Worm (Caenorhabditis elegans): ENCODE data around the gene cht-1.

Gene cht-1

DNA sequence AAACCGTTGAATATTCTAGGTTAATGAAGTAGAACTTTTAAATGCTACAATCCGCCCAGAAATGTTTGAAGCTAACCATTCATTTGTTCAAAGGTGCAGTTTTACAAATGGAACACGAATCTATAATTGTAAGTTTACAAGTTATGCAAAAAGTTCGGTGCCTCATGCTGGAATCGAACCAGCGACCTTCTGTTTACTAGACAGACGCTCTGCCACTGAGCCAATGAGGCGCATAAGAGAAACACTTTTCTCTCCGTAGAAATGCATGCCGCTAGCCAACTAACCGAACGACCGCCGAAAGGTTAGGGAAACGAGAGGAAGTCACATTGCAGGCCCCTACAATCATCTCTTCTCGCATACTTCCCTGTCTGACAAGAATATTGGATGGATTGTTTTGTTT lies 28.6 kb downstream of the cht-1 start (continued):
- peak; percentile 57 for TF ChIP-seq ets-4 (GFP tag; optimal IDR thresholded peaks at IDR 0.05)
- no peak for TF ChIP-seq pha-4 (tag; optimal IDR thresholded peaks at IDR 0.05)
- TF ChIP-seq Y67H2A.10 (GFP tag; conservative IDR thresholded peaks at IDR 0.05) = peak; percentile 65
- peak; percentile 50; the same call in 1 of the 2 replicates for TF ChIP-seq attf-6 (GFP tag; IDR thresholded peaks at IDR 0.05)
- peak; percentile 62 to 75 for TF ChIP-seq rec-8 (tag; optimal IDR thresholded peaks at IDR 0.05)
- peak; percentile 5 for TF ChIP-seq tlf-1 (GFP tag; optimal IDR thresholded peaks at IDR 0.05)
- 0 out of 2 replicates have a peak, but pooled peaks have one; percentile 78 for TF ChIP-seq ztf-6 (GFP tag; IDR thresholded peaks at IDR 0.05)
- TF ChIP-seq ceh-79 (tag; optimal IDR thresholded peaks at IDR 0.05) = peak; percentile 35
- TF ChIP-seq ama-1 (optimal IDR thresholded peaks at IDR 0.05) = no peak
- peak; percentile 75 to 90 for TF ChIP-seq ama-1 (GFP tag; optimal IDR thresholded peaks at IDR 0.05)
- no peak for TF ChIP-seq Y53F4B.3 (GFP tag; IDR thresholded peaks at IDR 0.05)
- TF ChIP-seq aptf-3 (GFP tag; IDR thresholded peaks at IDR 0.05) = peak; percentile 48; the same call in 1 of the 2 replicates
- peak; percentile 94 for TF ChIP-seq rpc-1 (optimal IDR thresholded peaks at IDR 0.05)
- TF ChIP-seq rpc-1 (tag; optimal IDR thresholded peaks at IDR 0.05) = peak; percentile 91
- no peak for TF ChIP-seq mel-28 (tag; optimal IDR thresholded peaks at IDR 0.05; ENCODE audit: borderline replicate concordance)
- no peak for TF ChIP-seq aptf-2 (GFP tag; conservative IDR thresholded peaks at IDR 0.05)
- TF ChIP-seq nhr-27 (tag; optimal IDR thresholded peaks at IDR 0.05) = peak; percentile 48
- peak; percentile 54 for TF ChIP-seq lin-54 (GFP tag; optimal IDR thresholded peaks at IDR 0.05)
- no peak for TF ChIP-seq ccch-3 (GFP tag; optimal IDR thresholded peaks at IDR 0.05)
- peak; percentile 59 for TF ChIP-seq mes-4 (tag; optimal IDR thresholded peaks at IDR 0.05)
- no peak for TF ChIP-seq lag-1 (GFP tag; IDR thresholded peaks at IDR 0.05)
- no peak for TF ChIP-seq tbx-9 (tag; optimal IDR thresholded peaks at IDR 0.05; ENCODE audit: borderline replicate concordance)
- TF ChIP-seq nhr-80 (tag; optimal IDR thresholded peaks at IDR 0.05) = peak; percentile 23
- peak; percentile 95 for TF ChIP-seq B0261.1 (tag; optimal IDR thresholded peaks at IDR 0.05)
- no peak for TF ChIP-seq unc-62 (GFP tag; optimal IDR thresholded peaks at IDR 0.05)
- TF ChIP-seq F52B5.7 (tag; optimal IDR thresholded peaks at IDR 0.05) = peak; percentile 75
- TF ChIP-seq ztf-25 (GFP tag; IDR thresholded peaks at IDR 0.05) = peak; percentile 96
- TF ChIP-seq rcor-1 (GFP tag; IDR thresholded peaks at IDR 0.05) = peak; percentile 75
- TF ChIP-seq hlh-26 (GFP tag; conservative IDR thresholded peaks at IDR 0.05) = no peak
- TF ChIP-seq chd-7 (tag; optimal IDR thresholded peaks at IDR 0.05) = peak; percentile 78
- TF ChIP-seq lin-35 (GFP tag; optimal IDR thresholded peaks at IDR 0.05) = peak in 1 of 3 experiments; percentile 69
- no peak for TF ChIP-seq nfya-2 (GFP tag; IDR thresholded peaks at IDR 0.05)
- peak; percentile 51 for TF ChIP-seq ztf-26 (tag; optimal IDR thresholded peaks at IDR 0.05)
- TF ChIP-seq nhr-90 (tag; optimal IDR thresholded peaks at IDR 0.05) = peak; percentile 78
- no peak for TF ChIP-seq F10E7.11 (tag; optimal IDR thresholded peaks at IDR 0.05)
- no peak for TF ChIP-seq ceh-91 (GFP tag; IDR thresholded peaks at IDR 0.05)
- peak; percentile 39; the same call in 1 of the 2 replicates for TF ChIP-seq Y53G8AR.9 (GFP tag; conservative IDR thresholded peaks at IDR 0.05)
- TF ChIP-seq hmg-20 (GFP tag; IDR thresholded peaks at IDR 0.05) = peak; percentile 85
- TF ChIP-seq unc-130 (GFP tag; optimal IDR thresholded peaks at IDR 0.05) = peak; percentile 54
- TF ChIP-seq F22D6.2 (tag; optimal IDR thresholded peaks at IDR 0.05) = no peak
- peak; percentile 67 for TF ChIP-seq K11D2.4 (GFP tag; IDR thresholded peaks at IDR 0.05)

ce11 chrX:3369442-3369841 lies 30.4 kb downstream of the cht-1 start:
- TF ChIP-seq T26A5.8 (tag; optimal IDR thresholded peaks at IDR 0.05) (no peak), ceh-58 (GFP tag; IDR thresholded peaks at IDR 0.05) (no peak), Y56A3A.18 (GFP tag; IDR thresholded peaks at IDR 0.05) (no peak), ztf-28 (GFP tag; IDR thresholded peaks at IDR 0.05) (no peak), attf-3 (GFP tag; conservative IDR thresholded peaks at IDR 0.05) (no peak), him-1 (tag; optimal IDR thresholded peaks at IDR 0.05) (no peak), F39B2.1 (GFP tag; IDR thresholded peaks at IDR 0.05) (no peak), Y53G8AR.9 (GFP tag; conservative IDR thresholded peaks at IDR 0.05) (no peak), ceh-79 (tag; optimal IDR thresholded peaks at IDR 0.05) (no peak), die-1 (tag; optimal IDR thresholded peaks at IDR 0.05) (no peak), attf-6 (GFP tag; IDR thresholded peaks at IDR 0.05) (no peak), ceh-27 (GFP tag; optimal IDR thresholded peaks at IDR 0.05) (no peak), F37B4.10 (GFP tag; IDR thresholded peaks at IDR 0.05) (no peak), rpc-1 (optimal IDR thresholded peaks at IDR 0.05) (no peak), rpc-1 (tag; optimal IDR thresholded peaks at IDR 0.05) (no peak), mel-28 (tag; optimal IDR thresholded peaks at IDR 0.05; ENCODE audit: borderline replicate concordance) (no peak), mcd-1 (GFP tag; IDR thresholded peaks at IDR 0.05) (no peak)

All from whole organism, young adult.